Fruit fly (Drosophila melanogaster) whole organism, larva: ENCODE measurements around the gene CG32073.
"Not testable (repeated sequence)": the region's sequence is repeated elsewhere in the genome, so short reads cannot be mapped to it uniquely, and the experiment has no call there.

Source experiments
- noc ChIP-seq: fragments of 200-800 bp; sonication (Bioruptor generic); optimal IDR thresholded peaks from 3 replicates; lab custom pipeline; 2019; ENCODE audit warnings: missing biosample characterization, mild to moderate bottlenecking, missing genetic modification characterization, moderate library complexity

The CG32073 gene

dm6 chr3L:11107432-11107831 lies at the start of gene CG32073:
Gene CG32073, minus strand, starts transcription at chr3L:11107582.
- TF ChIP-seq noc, result no peak

DNA sequence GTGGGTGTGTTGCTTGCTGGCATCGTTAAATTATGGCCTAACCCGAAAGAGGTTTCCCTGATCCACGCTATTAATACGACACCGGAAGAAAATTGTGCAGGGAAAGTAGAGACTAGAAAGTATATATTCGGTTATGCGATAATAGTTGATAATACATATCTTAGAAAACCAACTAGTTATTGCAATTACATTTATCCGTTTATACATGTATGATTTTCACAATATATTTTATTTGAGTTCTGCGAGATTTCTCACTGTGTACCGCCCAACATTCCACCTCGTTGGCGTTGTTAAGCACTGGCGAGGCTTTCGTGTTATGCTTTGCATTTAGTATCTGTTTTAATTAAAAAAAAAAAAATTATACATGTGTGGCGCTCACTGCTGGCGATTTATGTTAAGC lies 48.0 kb upstream of the CG32073 start:
- no peak for TF ChIP-seq noc

DNA sequence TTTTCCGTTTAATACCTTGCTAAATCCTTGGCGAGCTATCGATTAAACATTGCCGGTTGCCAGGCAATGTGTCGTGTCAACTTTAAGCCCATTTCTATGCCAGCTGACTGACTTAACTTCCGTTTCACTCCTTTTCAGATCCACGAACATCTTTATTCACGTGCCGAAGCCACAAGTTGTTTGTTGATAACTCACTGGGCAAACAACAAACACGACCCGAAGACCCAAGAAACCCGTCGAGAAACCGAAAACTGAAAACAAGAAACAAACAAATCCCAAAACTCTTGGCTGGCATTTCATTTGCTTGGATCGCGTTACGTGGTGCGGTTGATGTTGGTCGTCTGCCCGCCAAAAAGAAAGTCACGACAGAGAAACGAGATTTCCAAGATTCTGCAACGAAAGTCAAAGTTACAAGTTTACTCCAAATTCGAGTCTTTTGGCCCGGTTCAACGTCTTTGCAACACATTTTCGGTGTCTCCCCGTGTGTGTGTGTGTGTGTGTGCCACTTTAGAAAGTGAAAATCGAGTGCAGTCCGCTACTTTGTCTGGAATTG lies 43.4 kb upstream of the CG32073 start, which contains the start of gene CG6216:
Gene CG6216 (minus strand): TSS at position 51 of the 553 bp plus-strand sequence.
- TF ChIP-seq noc, result no peak

- peak; percentile 38 for TF ChIP-seq noc
Measured at dm6 chr3L:11148478-11149251, 41.3 kb upstream of the CG32073 start.

dm6 chr3L:11147675-11148074 lies 40.3 kb upstream of the CG32073 start:
- no peak for TF ChIP-seq noc

- no peak for TF ChIP-seq noc
Measured at dm6 chr3L:11145065-11145464, 37.7 kb upstream of the CG32073 start.

- TF ChIP-seq noc, result no peak
Measured at dm6 chr3L:11138862-11139261, 31.5 kb upstream of the CG32073 start.

dm6 chr3L:11136349-11136748 lies 29.0 kb upstream of the CG32073 start:
- TF ChIP-seq noc, result no peak

DNA sequence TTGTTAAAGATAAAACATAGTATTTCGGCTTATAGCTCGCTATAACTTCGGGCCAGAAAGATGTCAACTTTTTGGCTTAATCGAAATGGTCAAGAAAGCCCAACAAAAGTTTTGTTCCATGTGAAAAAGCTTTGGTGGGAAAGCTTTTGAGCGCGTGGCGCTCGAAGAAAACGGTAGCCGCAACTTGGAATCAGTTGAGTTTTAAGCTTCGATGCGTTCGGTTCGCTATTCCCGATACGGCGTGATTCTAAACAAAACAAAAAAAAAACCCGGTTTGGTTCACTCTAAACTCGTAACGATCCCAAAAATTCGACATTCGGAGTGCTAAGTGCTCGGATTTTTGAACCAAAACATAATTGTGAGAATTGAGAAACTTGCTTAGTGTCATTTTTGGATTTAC lies 28.5 kb upstream of the CG32073 start, which contains the start of gene IRSp53:
Gene IRSp53 (plus strand): TSS at position 204 of the 400 bp plus-strand sequence.
- no peak for TF ChIP-seq noc

DNA sequence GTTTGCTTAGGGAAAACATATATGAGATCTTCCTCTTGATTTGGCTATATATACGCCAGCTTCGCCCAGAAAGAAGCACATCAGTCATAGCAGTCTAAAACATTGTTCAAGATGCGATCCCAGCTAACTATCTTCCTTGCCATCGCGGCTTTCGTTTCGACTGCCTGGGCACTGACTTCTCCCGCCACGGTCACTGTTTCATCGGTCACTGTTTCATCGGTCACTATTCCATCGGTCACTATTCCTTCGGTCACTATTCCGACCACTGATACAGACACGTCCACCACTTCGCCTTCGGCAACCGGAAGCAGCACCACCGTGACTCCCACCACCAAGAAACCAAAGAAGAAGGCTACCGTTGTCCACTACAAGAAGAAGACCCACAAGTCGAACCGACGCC lies 27.5 kb upstream of the CG32073 start, which contains the start of gene CG14143:
Gene CG14143 (plus strand): TSS at position 102 of the 400 bp plus-strand sequence.
- not testable (repeated sequence) for TF ChIP-seq noc

DNA sequence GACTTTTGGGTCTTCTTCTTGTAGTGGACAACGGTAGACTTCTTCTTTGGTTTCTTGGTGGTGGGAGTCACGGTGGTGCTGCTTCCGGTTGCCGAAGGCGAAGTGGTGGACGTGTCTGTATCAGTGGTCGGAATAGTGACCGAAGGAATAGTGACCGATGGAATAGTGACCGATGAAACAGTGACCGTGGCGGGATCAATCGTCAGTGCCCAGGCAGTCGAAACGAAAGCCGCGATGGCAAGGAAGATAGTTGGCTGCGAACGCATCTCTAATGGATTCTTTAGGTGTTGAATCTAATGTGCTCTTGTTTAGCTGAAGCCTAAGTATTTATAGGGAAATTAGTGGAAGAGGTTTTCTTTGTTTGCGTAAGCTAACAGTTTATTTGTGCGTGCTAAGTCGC lies 24.7 kb upstream of the CG32073 start, which contains the start of gene CG32074:
Gene CG32074 (minus strand): TSS at position 268 of the 400 bp plus-strand sequence.
- not testable (repeated sequence) for TF ChIP-seq noc

- no peak for TF ChIP-seq noc
Measured at dm6 chr3L:11130535-11130934, 23.2 kb upstream of the CG32073 start, which contains the start of gene nol. Gene nol, plus strand, starts transcription at chr3L:11130835.

- peak; percentile 49 for TF ChIP-seq noc
Measured at dm6 chr3L:11125636-11126532, 18.5 kb upstream of the CG32073 start.

DNA sequence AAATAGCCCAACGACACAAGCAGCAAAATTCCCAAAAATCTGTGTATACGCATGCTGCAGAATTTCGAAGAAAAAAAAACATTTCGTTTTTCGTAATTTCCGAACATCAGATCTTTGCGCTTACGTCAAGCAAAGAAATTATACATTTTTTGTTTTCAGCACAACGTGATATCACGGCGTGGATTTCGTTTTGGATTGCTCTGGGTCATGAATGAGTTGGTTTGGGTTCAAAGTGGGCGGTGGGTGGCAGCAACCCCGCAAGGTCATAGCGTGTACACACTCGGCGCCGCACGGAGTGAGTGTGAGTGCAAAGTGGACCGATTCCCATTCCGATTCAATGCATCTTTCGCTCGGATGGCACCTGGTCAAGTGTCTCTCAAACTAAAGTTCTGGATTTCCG lies 17.5 kb upstream of the CG32073 start:
- no peak for TF ChIP-seq noc

dm6 chr3L:11124439-11124838 lies 17.1 kb upstream of the CG32073 start:
- TF ChIP-seq noc, result no peak

DNA sequence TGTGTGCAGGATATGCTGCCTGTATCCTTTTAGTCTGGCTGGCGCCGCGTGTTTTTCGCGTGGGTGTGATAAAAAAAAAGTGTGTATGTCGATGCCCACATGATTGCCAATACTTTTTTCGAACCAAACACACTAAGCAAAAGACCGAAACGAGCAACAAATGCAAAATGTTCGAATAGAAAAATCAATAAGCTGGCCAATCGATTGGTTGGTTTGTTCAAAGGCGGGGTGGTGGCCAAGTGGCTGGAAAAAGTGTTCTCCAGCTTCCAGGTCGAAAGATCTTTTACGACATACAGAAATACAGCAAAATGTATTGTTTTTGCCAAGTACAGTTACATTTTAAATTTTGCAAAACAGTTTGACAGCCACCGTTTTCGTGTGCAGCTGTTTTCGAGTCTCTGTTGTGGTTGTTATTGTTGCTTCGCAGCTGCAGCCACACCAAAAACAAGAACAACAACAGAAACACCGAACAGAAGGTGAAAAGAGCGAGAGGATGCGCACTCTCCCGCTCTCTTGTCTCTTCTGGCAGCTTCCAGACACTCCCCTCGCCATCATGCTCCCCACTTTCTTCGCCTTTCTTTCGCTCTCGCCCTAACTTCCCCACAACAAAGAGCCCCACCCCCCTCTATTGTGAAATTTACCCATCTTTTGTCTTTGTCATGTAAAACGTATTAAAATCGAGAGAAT lies 16.4 kb upstream of the CG32073 start:
- no peak for TF ChIP-seq noc
